Fruit fly (Drosophila melanogaster) whole organism, prepupa: ENCODE measurements around the gene Uba5.

ENCODE experiments used
- CG10631 ChIP-seq: fragments of 200-800 bp; sonication (Bioruptor generic); optimal IDR thresholded peaks from 2 replicates; lab custom pipeline; 2016; ENCODE audit warnings: missing biosample characterization, missing genetic modification characterization
- CG1621 ChIP-seq: fragments of 200-800 bp; sonication (Bioruptor generic); optimal IDR thresholded peaks from 3 replicates; lab custom pipeline; 2018; ENCODE audit warnings: missing biosample characterization, mild to moderate bottlenecking, missing genetic modification characterization
- CG6276 ChIP-seq: fragments of 200-800 bp; sonication (Bioruptor generic); optimal IDR thresholded peaks from 2 replicates; lab custom pipeline; 2017; ENCODE audit warnings: missing biosample characterization, mild to moderate bottlenecking, missing genetic modification characterization
- Hr39 ChIP-seq: fragments of 200-800 bp; sonication (Bioruptor generic); optimal IDR thresholded peaks from 2 replicates; lab custom pipeline; 2016; ENCODE audit warnings: missing biosample characterization, missing genetic modification characterization
- OdsH ChIP-seq: fragments of 200-800 bp; sonication (Bioruptor generic); optimal IDR thresholded peaks from 3 replicates; lab custom pipeline; 2016; ENCODE audit warnings: missing biosample characterization, missing genetic modification characterization
- cyc ChIP-seq: fragments of 200-800 bp; sonication (Bioruptor generic); optimal IDR thresholded peaks from 3 replicates; lab custom pipeline; 2016; ENCODE audit warnings: missing biosample characterization, missing genetic modification characterization
- fd85E ChIP-seq: fragments of 200-800 bp; sonication (Bioruptor generic); optimal IDR thresholded peaks from 3 replicates; lab custom pipeline; 2016; ENCODE audit warnings: missing biosample characterization, missing genetic modification characterization
- lz ChIP-seq: fragments of 200-800 bp; sonication (Bioruptor generic); optimal IDR thresholded peaks from 3 replicates; lab custom pipeline; 2016; ENCODE audit warnings: missing biosample characterization, missing genetic modification characterization
- pdm3 ChIP-seq: fragments of 200-800 bp; sonication (Bioruptor generic); optimal IDR thresholded peaks from 3 replicates; lab custom pipeline; 2016; ENCODE audit warnings: missing biosample characterization, missing genetic modification characterization

- TF ChIP-seq Hr39 (GFP tag; lab: Kevin White, UChicago) (no peak), CG1621 (tag; lab: Kevin White, UChicago) (no peak), fd85E (no peak), OdsH (GFP tag; lab: Kevin White, UChicago) (no peak), CG6276 (GFP tag; lab: Kevin White, UChicago) (no peak), CG10631 (GFP tag; lab: Kevin White, UChicago) (no peak), cyc (GFP tag; lab: Kevin White, UChicago) (no peak), pdm3 (no peak), lz (no peak)
Observed at dm6 chrX:11448637-11449036, 34.7 kb upstream of the Uba5 start.
